Fruit fly (Drosophila melanogaster): ENCODE measurements around the gene hh.

The hh gene

DNA sequence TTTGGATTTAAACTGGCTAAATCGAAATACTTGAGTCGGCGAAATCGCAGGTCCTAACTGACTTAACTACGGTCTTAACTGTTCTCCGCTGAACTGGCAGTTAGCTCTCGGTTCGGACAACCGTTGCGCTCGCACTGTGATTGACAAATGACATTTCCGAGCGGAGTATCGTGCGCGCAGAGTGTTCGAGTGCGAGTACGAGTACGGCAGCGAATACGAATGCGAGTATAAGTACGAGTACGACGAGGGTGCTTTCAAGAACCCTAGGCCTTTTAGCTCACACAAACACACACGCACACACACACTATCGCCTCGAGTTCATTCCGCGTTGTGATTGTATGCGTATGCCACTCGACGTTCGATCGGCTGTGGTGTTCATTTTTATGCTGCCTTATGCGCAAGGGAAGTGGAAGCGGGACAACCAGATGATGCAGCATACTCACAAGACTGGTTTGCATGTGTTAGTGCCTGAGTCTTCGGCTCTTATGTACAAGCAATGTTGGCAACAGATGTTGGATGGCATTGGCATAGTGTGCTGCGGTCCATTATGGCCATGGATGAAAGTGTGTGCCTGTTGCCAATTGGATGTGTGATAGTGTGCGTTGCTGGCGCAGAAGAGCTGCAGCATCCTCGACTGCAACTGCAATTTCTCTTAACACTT, at the start of gene hh (continued):
- TF ChIP-seq slbo (GFP tag; IDR thresholded peaks at IDR 0.05) (peak; percentile 15; the same call in 1 of the 2 replicates), Meics (GFP tag; optimal IDR thresholded peaks at IDR 0.05) (no peak), HHEX (GFP tag; optimal IDR thresholded peaks at IDR 0.05) (no peak), Fer2 (tag; optimal IDR thresholded peaks at IDR 0.05) (no peak), wdn (GFP tag; IDR thresholded peaks at IDR 0.05) (no peak), bcd (GFP tag; optimal IDR thresholded peaks at IDR 0.05) (no peak), bab2 (GFP tag; optimal IDR thresholded peaks at IDR 0.05) (no peak), CG7786 (GFP tag; optimal IDR thresholded peaks at IDR 0.05) (no peak), fu2 (GFP tag; optimal IDR thresholded peaks at IDR 0.05) (no peak), psq (GFP tag; optimal IDR thresholded peaks at IDR 0.05) (no peak), ttk (GFP tag; IDR thresholded peaks at IDR 0.05) (no peak), amos (GFP tag; IDR thresholded peaks at IDR 0.05; ENCODE audit: partially characterized antibody) (no peak), CG18599 (GFP tag; optimal IDR thresholded peaks at IDR 0.05) (no peak), Mad (GFP tag; optimal IDR thresholded peaks at IDR 0.05) (no peak), CG12942 (GFP tag; optimal IDR thresholded peaks at IDR 0.05) (no peak), CG4404 (GFP tag; IDR thresholded peaks at IDR 0.05) (no peak), CG8765 (GFP tag; IDR thresholded peaks at IDR 0.05) (no peak), CTCF (GFP tag; optimal IDR thresholded peaks at IDR 0.05) (no peak), D19A (tag; optimal IDR thresholded peaks at IDR 0.05) (no peak), CG4424 (GFP tag; optimal IDR thresholded peaks at IDR 0.05) (no peak), lola (GFP tag; optimal IDR thresholded peaks at IDR 0.05) (no peak), klu (GFP tag; IDR thresholded peaks at IDR 0.05) (no peak), CG17912 (GFP tag; optimal IDR thresholded peaks at IDR 0.05) (no peak), Sox100B (GFP tag; optimal IDR thresholded peaks at IDR 0.05) (no peak), tll (GFP tag; optimal IDR thresholded peaks at IDR 0.05) (peak in 1 of 2 experiments; percentile 59), chm (GFP tag; IDR thresholded peaks at IDR 0.05) (no peak), gt (GFP tag; IDR thresholded peaks at IDR 0.05) (no peak), pfk (GFP tag; optimal IDR thresholded peaks at IDR 0.05) (no peak), CG11085 (GFP tag; IDR thresholded peaks at IDR 0.05) (no peak), Drgx (GFP tag; IDR thresholded peaks at IDR 0.05) (no peak), NFAT (GFP tag; IDR thresholded peaks at IDR 0.05) (no peak), CG2202 (tag; optimal IDR thresholded peaks at IDR 0.05) (no peak), ara (GFP tag; IDR thresholded peaks at IDR 0.05) (0 out of 2 replicates have a peak, but pooled peaks have one; percentile 27), Spps (tag; optimal IDR thresholded peaks at IDR 0.05) (no peak), CG10209 (GFP tag; optimal IDR thresholded peaks at IDR 0.05) (no peak), CG5953 (GFP tag; IDR thresholded peaks at IDR 0.05) (no peak), dmrt11E (tag; optimal IDR thresholded peaks at IDR 0.05) (no peak), kah (GFP tag; optimal IDR thresholded peaks at IDR 0.05) (no peak), maf-S (GFP tag; optimal IDR thresholded peaks at IDR 0.05) (no peak), hkb (optimal IDR thresholded peaks at IDR 0.05) (no peak), hkb (GFP tag; IDR thresholded peaks at IDR 0.05) (no peak), Max (GFP tag; optimal IDR thresholded peaks at IDR 0.05) (no peak), ac (GFP tag; optimal IDR thresholded peaks at IDR 0.05) (no peak), CG10366 (GFP tag; IDR thresholded peaks at IDR 0.05) (no peak), CG9727 (GFP tag; optimal IDR thresholded peaks at IDR 0.05) (no peak), Doc2 (GFP tag; IDR thresholded peaks at IDR 0.05) (no peak), CG14860 (GFP tag; IDR thresholded peaks at IDR 0.05; ENCODE audit: partially characterized antibody) (no peak), sob (GFP tag; IDR thresholded peaks at IDR 0.05) (no peak), CG12659 (GFP tag; optimal IDR thresholded peaks at IDR 0.05) (no peak), Hr39 (optimal IDR thresholded peaks at IDR 0.05) (no peak), CG15269 (tag; optimal IDR thresholded peaks at IDR 0.05) (no peak), dm (GFP tag; optimal IDR thresholded peaks at IDR 0.05) (no peak)

All from whole organism, embryonic.